Worm (Caenorhabditis elegans): ENCODE measurements around the gene uvs-1.

ce11 chrV:7836911-7837310, 32.9 kb upstream of the uvs-1 start, which contains the start of gene txt-5:
- TF ChIP-seq elt-1 (tag; optimal IDR thresholded peaks at IDR 0.05; ENCODE audit: borderline replicate concordance, insufficient read depth) (no peak), nhr-76 (tag; optimal IDR thresholded peaks at IDR 0.05) (no peak), pha-4 (tag; optimal IDR thresholded peaks at IDR 0.05) (no peak)
